Fruit fly (Drosophila melanogaster) whole organism, embryonic: Measurements from ENCODE around the gene CG14253.

Source experiments
- Atf-2 ChIP-seq: fragments of 200-800 bp; sonication (Bioruptor generic); optimal IDR thresholded peaks from 2 replicates; lab custom pipeline; 2016; ENCODE audit warnings: missing biosample characterization, missing genetic modification characterization
- BEAF-32 ChIP-seq: fragments of 200-800 bp; sonication (Bioruptor generic); optimal IDR thresholded peaks from 3 replicates; lab custom pipeline; 2017; ENCODE audit warnings: missing biosample characterization, missing genetic modification characterization, mild to moderate bottlenecking, moderate library complexity, missing genetic modification reagents
- Bteb2 ChIP-seq: fragments of 200-800 bp; sonication (Bioruptor generic); optimal IDR thresholded peaks from 2 replicates; lab custom pipeline; 2016; ENCODE audit warnings: missing biosample characterization, missing genetic modification characterization
- CG10979 ChIP-seq: fragments of 200-800 bp; sonication (Bioruptor generic); optimal IDR thresholded peaks from 2 replicates; lab custom pipeline; 2018; ENCODE audit warnings: missing biosample characterization, mild to moderate bottlenecking, missing genetic modification characterization, moderate library complexity
- CG11085 ChIP-seq: fragments of 200-800 bp; sonication (Bioruptor generic); IDR thresholded peaks from 2 replicates; pipeline ENCODE4 v1.3.6; 2022; ENCODE audit warnings: missing biosample characterization, missing genetic modification characterization
- CG11093 ChIP-seq: fragments of 200-800 bp; sonication (Bioruptor generic); IDR thresholded peaks from 3 replicates; pipeline ENCODE4 v1.3.6; 2022; ENCODE audit warnings: missing biosample characterization, missing genetic modification characterization
- CG11504 ChIP-seq: fragments of 200-800 bp; sonication (Bioruptor generic); optimal IDR thresholded peaks from 3 replicates; lab custom pipeline; 2019; ENCODE audit warnings: missing biosample characterization, mild to moderate bottlenecking, missing genetic modification characterization, moderate library complexity
- CG12071 ChIP-seq: fragments of 200-800 bp; sonication (Bioruptor generic); optimal IDR thresholded peaks from 3 replicates; lab custom pipeline; 2018; ENCODE audit warnings: missing biosample characterization, mild to moderate bottlenecking, missing genetic modification characterization
- CG1529 ChIP-seq: fragments of 200-800 bp; sonication (Bioruptor generic); optimal IDR thresholded peaks from 3 replicates; lab custom pipeline; 2018; ENCODE audit warnings: missing biosample characterization, missing genetic modification characterization
- CG15514 ChIP-seq: fragments of 200-800 bp; sonication (Bioruptor generic); optimal IDR thresholded peaks from 3 replicates; lab custom pipeline; 2017; ENCODE audit warnings: missing biosample characterization, missing genetic modification characterization, mild to moderate bottlenecking, moderate library complexity, missing genetic modification reagents
- CG18599 ChIP-seq: fragments of 200-800 bp; sonication (Bioruptor generic); optimal IDR thresholded peaks from 3 replicates; lab custom pipeline; 2017; ENCODE audit warnings: missing biosample characterization, missing genetic modification characterization, mild to moderate bottlenecking, moderate library complexity, missing genetic modification reagents
- CG18764 ChIP-seq: fragments of 200-800 bp; sonication (Bioruptor generic); optimal IDR thresholded peaks from 3 replicates; lab custom pipeline; 2016; ENCODE audit warnings: missing biosample characterization, missing genetic modification characterization
- CG2712 ChIP-seq: fragments of 200-800 bp; optimal IDR thresholded peaks from 3 replicates; lab custom pipeline; 2019; ENCODE audit warnings: missing biosample characterization, mild to moderate bottlenecking, missing genetic modification characterization, moderate library complexity
- CG3163 ChIP-seq: fragments of 200-800 bp; sonication (Bioruptor generic); optimal IDR thresholded peaks from 3 replicates; lab custom pipeline; 2016; ENCODE audit warnings: missing biosample characterization, missing genetic modification characterization
- CG4707 ChIP-seq: fragments of 200-800 bp; sonication (Bioruptor generic); optimal IDR thresholded peaks from 2 replicates; lab custom pipeline; 2018; ENCODE audit warnings: missing biosample characterization, mild to moderate bottlenecking, missing genetic modification characterization, moderate library complexity
- CG7786 ChIP-seq: fragments of 200-800 bp; sonication (Bioruptor generic); optimal IDR thresholded peaks from 2 replicates; lab custom pipeline; 2016; ENCODE audit warnings: missing biosample characterization, missing genetic modification characterization
- CG9797 ChIP-seq: fragments of 200-800 bp; sonication (Bioruptor generic); optimal IDR thresholded peaks from 3 replicates; lab custom pipeline; 2018; ENCODE audit warnings: missing biosample characterization, mild to moderate bottlenecking, missing genetic modification characterization
- D19A ChIP-seq: fragments of 200-800 bp; optimal IDR thresholded peaks from 3 replicates; lab custom pipeline; 2019; ENCODE audit warnings: missing biosample characterization, mild to moderate bottlenecking, missing genetic modification characterization, moderate library complexity
- Dp ChIP-seq: fragments of 200-800 bp; sonication (Bioruptor generic); optimal IDR thresholded peaks from 2 replicates; lab custom pipeline; 2018; ENCODE audit warnings: missing biosample characterization, mild to moderate bottlenecking, missing genetic modification characterization, moderate library complexity
- Eip74EF ChIP-seq, 2 experiments: fragments of 200-800 bp in 1 of 2; fragments of >200 bp in 1 of 2; sonication (Bioruptor generic) in 1 of 2; optimal IDR thresholded peaks; 2 replicates each; lab custom pipeline; 2017 to 2019; ENCODE audit warnings: missing biosample characterization in 2 of 2, missing genetic modification characterization in 2 of 2, mild to moderate bottlenecking in 1 of 2, moderate library complexity in 1 of 2
- HLH3B ChIP-seq: fragments of 200-800 bp; sonication (Bioruptor generic); IDR thresholded peaks from 2 replicates; pipeline ENCODE4 v1.3.6; 2022; ENCODE audit warnings: missing biosample characterization, missing genetic modification characterization
- Side ChIP-seq: fragments of 200-800 bp; sonication (Bioruptor generic); optimal IDR thresholded peaks from 2 replicates; lab custom pipeline; 2016; ENCODE audit warnings: missing biosample characterization, missing genetic modification characterization
- Xrp1 ChIP-seq: fragments of 200-800 bp; sonication (Bioruptor generic); IDR thresholded peaks from 2 replicates; pipeline ENCODE4 v1.3.6; 2022; ENCODE audit warnings: missing biosample characterization, missing genetic modification characterization
- YL-1 ChIP-seq: fragments of 200-800 bp; sonication (Bioruptor generic); optimal IDR thresholded peaks from 3 replicates; lab custom pipeline; 2017; ENCODE audit warnings: missing biosample characterization, mild to moderate bottlenecking, missing genetic modification characterization
- abd-A ChIP-seq: fragments of 200-800 bp; sonication (Bioruptor generic); optimal IDR thresholded peaks from 3 replicates; lab custom pipeline; 2019; ENCODE audit warnings: missing biosample characterization, mild to moderate bottlenecking, missing genetic modification characterization, moderate library complexity
- ap ChIP-seq: fragments of 200-800 bp; sonication (Bioruptor generic); IDR thresholded peaks from 2 replicates; pipeline ENCODE4 v1.3.6; 2022; ENCODE audit warnings: missing biosample characterization, missing genetic modification characterization
- bab2 ChIP-seq: fragments of 200-800 bp; sonication (Bioruptor generic); optimal IDR thresholded peaks from 2 replicates; lab custom pipeline; 2016; ENCODE audit warnings: missing biosample characterization, missing genetic modification characterization
- bbx ChIP-seq: fragments of 200-800 bp; sonication (Bioruptor generic); IDR thresholded peaks from 2 replicates; pipeline ENCODE4 v1.3.6; 2022; ENCODE audit warnings: missing biosample characterization, missing genetic modification characterization; ENCODE audit not compliant: partially characterized antibody
- da ChIP-seq: fragments of 200-800 bp; sonication (Bioruptor generic); optimal IDR thresholded peaks from 2 replicates; lab custom pipeline; 2016; ENCODE audit warnings: missing biosample characterization, missing genetic modification characterization
- disco-r ChIP-seq: fragments of 200-800 bp; sonication (Bioruptor generic); optimal IDR thresholded peaks from 2 replicates; lab custom pipeline; 2016; ENCODE audit warnings: missing biosample characterization, missing genetic modification characterization
- dmrt11E ChIP-seq: fragments of 200-800 bp; sonication (Bioruptor generic); optimal IDR thresholded peaks from 3 replicates; lab custom pipeline; 2018; ENCODE audit warnings: missing biosample characterization, mild to moderate bottlenecking, missing genetic modification characterization, moderate library complexity
- dmrt99B ChIP-seq: fragments of 200-800 bp; sonication (Bioruptor generic); optimal IDR thresholded peaks from 2 replicates; lab custom pipeline; 2018; ENCODE audit warnings: missing biosample characterization, mild to moderate bottlenecking, missing genetic modification characterization, moderate library complexity
- eve ChIP-seq, 2 experiments: fragments of >200 bp; optimal IDR thresholded peaks; 2 replicates each; lab custom pipeline; 2017; ENCODE audit warnings: missing biosample characterization in 2 of 2, missing genetic modification characterization in 2 of 2
- grau ChIP-seq: fragments of 200-800 bp; optimal IDR thresholded peaks from 3 replicates; lab custom pipeline; 2019; ENCODE audit warnings: missing biosample characterization, mild to moderate bottlenecking, missing genetic modification characterization, moderate library complexity
- gsb ChIP-seq: fragments of 200-800 bp; sonication (Bioruptor generic); IDR thresholded peaks from 2 replicates; pipeline ENCODE4 v1.3.6; 2022; ENCODE audit warnings: missing biosample characterization, missing genetic modification characterization
- ind ChIP-seq: fragments of 200-800 bp; sonication (Bioruptor generic); optimal IDR thresholded peaks from 3 replicates; lab custom pipeline; 2016; ENCODE audit warnings: missing biosample characterization, missing genetic modification characterization
- lab ChIP-seq: fragments of 200-800 bp; sonication (Bioruptor generic); optimal IDR thresholded peaks from 3 replicates; lab custom pipeline; 2017; ENCODE audit warnings: missing biosample characterization, missing genetic modification characterization, mild to moderate bottlenecking, moderate library complexity, missing genetic modification reagents
- lbe ChIP-seq: fragments of 200-800 bp; sonication (Bioruptor generic); optimal IDR thresholded peaks from 2 replicates; lab custom pipeline; 2016; ENCODE audit warnings: missing biosample characterization, mild to moderate bottlenecking, missing genetic modification characterization
- mirr ChIP-seq: fragments of 200-800 bp; sonication (Bioruptor generic); optimal IDR thresholded peaks from 3 replicates; lab custom pipeline; 2018; ENCODE audit warnings: missing biosample characterization, mild to moderate bottlenecking, missing genetic modification characterization
- org-1 ChIP-seq: fragments of 200-800 bp; sonication (Bioruptor generic); optimal IDR thresholded peaks from 2 replicates; lab custom pipeline; 2017; ENCODE audit warnings: missing biosample characterization, missing genetic modification characterization
- pho ChIP-seq: fragments of 200-800 bp; sonication (Bioruptor generic); optimal IDR thresholded peaks from 2 replicates; lab custom pipeline; 2016; ENCODE audit warnings: missing biosample characterization, missing genetic modification characterization
- phol ChIP-seq: fragments of 200-800 bp; sonication (Bioruptor generic); optimal IDR thresholded peaks from 3 replicates; lab custom pipeline; 2018; ENCODE audit warnings: missing biosample characterization, mild to moderate bottlenecking, missing genetic modification characterization, moderate library complexity
- sd ChIP-seq: fragments of 200-800 bp; sonication (Bioruptor generic); optimal IDR thresholded peaks from 3 replicates; lab custom pipeline; 2018; ENCODE audit warnings: missing biosample characterization, mild to moderate bottlenecking, missing genetic modification characterization, moderate library complexity
- sens ChIP-seq: fragments of 200-800 bp; sonication (Bioruptor generic); peaks from one replicate; lab custom pipeline; 2016; ENCODE audit warnings: missing biosample characterization, missing genetic modification characterization
- so ChIP-seq: fragments of 200-800 bp; sonication (Bioruptor generic); IDR thresholded peaks from 3 replicates; pipeline ENCODE4 v1.3.6; 2022; ENCODE audit warnings: missing biosample characterization, missing genetic modification characterization
- sr ChIP-seq: fragments of 200-800 bp; sonication (Bioruptor generic); IDR thresholded peaks from 3 replicates; pipeline ENCODE4 v1.3.6; 2022; ENCODE audit warnings: missing biosample characterization, missing genetic modification characterization
- toy ChIP-seq: fragments of 200-800 bp; sonication (Bioruptor generic); IDR thresholded peaks from 2 replicates; pipeline ENCODE4 v1.3.6; 2022; ENCODE audit warnings: missing biosample characterization, missing genetic modification characterization
- usp ChIP-seq: fragments of >200 bp; optimal IDR thresholded peaks from 2 replicates; lab custom pipeline; 2017; ENCODE audit warnings: missing biosample characterization, missing genetic modification characterization
- z ChIP-seq: fragments of 200-800 bp; sonication (Bioruptor generic); IDR thresholded peaks from 3 replicates; pipeline ENCODE4 v1.3.6; 2022; ENCODE audit warnings: missing biosample characterization, missing genetic modification characterization

CG14253 gene

dm6 chr3R:26947296-26947880 lies 31.0 kb upstream of the CG14253 start, which contains the start of gene Spag1 (continued):
- TF ChIP-seq gsb (GFP tag; lab: Robert Waterston, UW) (no peak), grau (tag; lab: Kevin White, UChicago) (no peak), ap (no peak), da (no peak), org-1 (GFP tag; lab: Kevin White, UChicago) (no peak), usp (GFP tag; lab: Kevin White, UChicago) (no peak), CG7786 (GFP tag; lab: Kevin White, UChicago) (no peak), sr (no peak), dmrt11E (tag; lab: Kevin White, UChicago) (no peak), eve (GFP tag; optimal IDR thresholded peaks at IDR 0.05; lab: Kevin White, UChicago) (peak in 1 of 2 experiments; percentile 85), ind (no peak)
- TF ChIP-seq, all 482 proteins: peak for 80

- TF ChIP-seq Dp (GFP tag; lab: Kevin White, UChicago) (no peak), CG3163 (GFP tag; lab: Kevin White, UChicago) (no peak), CG10979 (tag; lab: Kevin White, UChicago) (no peak), BEAF-32 (GFP tag; lab: Kevin White, UChicago) (no peak), lab (peak; percentile 63), CG11085 (no peak), Side (GFP tag; lab: Kevin White, UChicago) (no peak), CG9797 (GFP tag; lab: Kevin White, UChicago) (no peak), CG4707 (GFP tag; lab: Kevin White, UChicago) (no peak), CG11504 (no peak), YL-1 (no peak), Atf-2 (GFP tag; lab: Kevin White, UChicago) (peak; percentile 4), pho (GFP tag; lab: Kevin White, UChicago) (no peak), bbx (GFP tag; lab: Robert Waterston, UW) (no peak), dmrt99B (tag; lab: Kevin White, UChicago) (peak; percentile 13), sd (tag; lab: Kevin White, UChicago) (no peak), CG11093 (no peak), CG12071 (GFP tag; lab: Kevin White, UChicago) (no peak), CG1529 (no peak), so (GFP tag; lab: Robert Waterston, UW) (no peak), CG2712 (no peak), toy (GFP tag; lab: Robert Waterston, UW) (no peak), lbe (no peak), CG18599 (GFP tag; lab: Kevin White, UChicago) (peak; percentile 73), bab2 (GFP tag; lab: Kevin White, UChicago) (no peak), mirr (GFP tag; lab: Kevin White, UChicago) (peak; percentile 48), CG15514 (GFP tag; lab: Kevin White, UChicago) (peak; percentile 33), HLH3B (GFP tag; lab: Robert Waterston, UW) (no peak), eve (GFP tag; optimal IDR thresholded peaks at IDR 0.05; lab: Kevin White, UChicago) (peak in 1 of 2 experiments; percentile 60), z (no peak; the same call in 2 of the 3 replicates), phol (no peak), Xrp1 (no peak), disco-r (GFP tag; lab: Kevin White, UChicago) (no peak), CG18764 (GFP tag; lab: Kevin White, UChicago) (no peak), abd-A (tag; lab: Kevin White, UChicago) (peak; percentile 51), D19A (peak; percentile 49), sens (no peak), Bteb2 (no peak), Eip74EF (GFP tag; optimal IDR thresholded peaks at IDR 0.05; lab: Kevin White, UChicago) (no peak)
Observed at dm6 chr3R:26952200-26952856, 26.0 kb upstream of the CG14253 start.
